Fruit fly (Drosophila melanogaster) whole organism, prepupa: Measurements from ENCODE around the gene ac.

Experiments used
- Hr39 ChIP-seq: fragments of 200-800 bp; sonication (Bioruptor generic); optimal IDR thresholded peaks from 2 replicates; lab custom pipeline; 2016; ENCODE audit warnings: missing biosample characterization, missing genetic modification characterization
- Hr4 ChIP-seq: fragments of 200-800 bp; sonication (Bioruptor generic); optimal IDR thresholded peaks from 3 replicates; lab custom pipeline; 2016; ENCODE audit warnings: missing biosample characterization, missing genetic modification characterization
- Smox ChIP-seq: fragments of 200-800 bp; sonication (Bioruptor generic); optimal IDR thresholded peaks from 3 replicates; lab custom pipeline; 2016; ENCODE audit warnings: missing biosample characterization, missing genetic modification characterization
- Sox102F ChIP-seq: fragments of 200-800 bp; sonication (Bioruptor generic); optimal IDR thresholded peaks from 2 replicates; lab custom pipeline; 2016; ENCODE audit warnings: missing biosample characterization, mild to moderate bottlenecking, missing genetic modification characterization
- pdm3 ChIP-seq: fragments of 200-800 bp; sonication (Bioruptor generic); optimal IDR thresholded peaks from 3 replicates; lab custom pipeline; 2016; ENCODE audit warnings: missing biosample characterization, missing genetic modification characterization
- spab ChIP-seq: fragments of 200-800 bp; sonication (Bioruptor generic); optimal IDR thresholded peaks from 2 replicates; lab custom pipeline; 2017; ENCODE audit warnings: missing biosample characterization, mild to moderate bottlenecking, missing genetic modification characterization, missing genetic modification reagents
- vri ChIP-seq: fragments of 200-800 bp; sonication (Bioruptor generic); optimal IDR thresholded peaks from 3 replicates; lab custom pipeline; 2016; ENCODE audit warnings: missing biosample characterization, mild to moderate bottlenecking, missing genetic modification characterization

DNA sequence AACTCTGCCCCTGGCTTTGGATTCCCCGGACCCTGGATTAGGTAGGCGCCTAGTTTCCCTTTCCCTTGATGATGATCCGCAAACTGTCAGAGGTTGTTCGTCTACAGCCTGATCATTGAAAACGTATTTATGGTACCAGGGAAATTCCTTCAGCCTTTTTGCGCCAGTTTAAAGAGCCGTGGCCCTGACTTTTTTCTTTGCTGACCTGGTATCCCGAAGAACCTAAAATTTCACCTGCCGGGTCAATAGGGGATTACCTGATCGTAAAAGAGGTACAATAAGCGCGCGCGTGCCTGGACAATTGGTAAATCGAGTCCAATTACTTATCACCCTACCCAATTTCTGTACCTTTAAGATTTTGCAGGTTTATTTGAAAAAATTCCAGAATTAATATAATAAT, 29.9 kb downstream of the ac start:
- no peak for TF ChIP-seq Hr4
- TF ChIP-seq vri (GFP tag; lab: Kevin White, UChicago): no peak
- no peak for TF ChIP-seq Smox (GFP tag; lab: Kevin White, UChicago)
- no peak for TF ChIP-seq pdm3 (GFP tag; lab: Kevin White, UChicago)
- TF ChIP-seq Hr39: no peak
- no peak for TF ChIP-seq spab (GFP tag; lab: Kevin White, UChicago)
- no peak for TF ChIP-seq Sox102F (GFP tag; lab: Kevin White, UChicago)
